Worm (Caenorhabditis elegans): ENCODE data around the gene F28H7.7.

DNA sequence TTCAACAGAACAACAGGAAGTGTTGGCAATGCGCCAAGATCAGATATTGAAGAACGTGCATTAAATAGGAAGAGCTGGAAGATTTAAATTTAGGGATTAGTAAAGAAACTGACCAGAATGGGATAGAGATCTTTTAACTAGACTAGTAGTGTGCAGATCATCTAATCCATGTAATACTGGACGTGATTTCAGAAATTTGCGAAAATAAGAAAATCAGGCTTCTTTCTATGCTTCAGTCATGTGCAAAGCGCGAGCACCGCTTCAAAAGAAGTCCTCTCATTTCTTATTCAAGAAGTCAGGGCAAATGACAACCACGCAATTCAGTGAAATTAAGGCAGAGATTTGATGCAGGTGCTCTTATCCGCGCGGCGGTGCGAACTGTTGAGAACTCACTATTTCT is 35.9 kb downstream of the F28H7.7 start:
- TF ChIP-seq bed-3 (GFP tag; optimal IDR thresholded peaks at IDR 0.05), result no peak
- TF ChIP-seq ztf-11 (tag; optimal IDR thresholded peaks at IDR 0.05), result no peak
- no peak for TF ChIP-seq elt-3 (tag; optimal IDR thresholded peaks at IDR 0.05)
